Fruit fly (Drosophila melanogaster): Measurements from ENCODE around the gene CG31639.

DNA sequence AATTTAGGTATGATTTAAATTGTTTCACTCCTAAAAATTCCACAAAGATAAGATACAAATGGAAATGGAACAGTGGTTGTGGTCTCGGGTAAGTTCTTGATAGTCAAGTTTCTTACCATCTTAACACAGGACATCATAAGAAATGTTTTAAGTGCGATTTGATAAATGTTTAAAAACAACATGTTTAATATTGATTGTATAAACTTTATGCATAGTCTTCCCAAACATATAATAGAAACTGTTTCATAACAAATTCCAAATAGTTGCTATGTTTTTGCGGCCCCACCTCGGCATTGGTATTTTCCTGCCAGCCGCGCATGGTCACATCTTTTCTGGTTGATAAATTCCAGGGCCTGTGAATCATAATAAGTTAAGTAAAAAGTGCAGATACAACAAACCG lies 30.1 kb downstream of the CG31639 start, which contains the start of gene Arpc4:
- TF ChIP-seq D1 (tag; optimal IDR thresholded peaks at IDR 0.05) (peak; percentile 82), gl (tag; optimal IDR thresholded peaks at IDR 0.05) (no peak), CG9948 (tag; optimal IDR thresholded peaks at IDR 0.05) (peak; percentile 45), CG8159 (tag; optimal IDR thresholded peaks at IDR 0.05) (peak; percentile 59), CG12605 (GFP tag; IDR thresholded peaks at IDR 0.05) (no peak), CG34367 (tag; optimal IDR thresholded peaks at IDR 0.05) (peak; percentile 41), CG13204 (GFP tag; optimal IDR thresholded peaks at IDR 0.05) (no peak), Pif1B (GFP tag; optimal IDR thresholded peaks at IDR 0.05) (no peak), CG15710 (tag; optimal IDR thresholded peaks at IDR 0.05) (peak; percentile 54), EcR (GFP tag; optimal IDR thresholded peaks at IDR 0.05) (no peak), CG8301 (tag; optimal IDR thresholded peaks at IDR 0.05) (no peak), CG10348 (GFP tag; IDR thresholded peaks at IDR 0.05) (no peak)
